Worm (Caenorhabditis elegans) whole organism, L2 larva: ENCODE measurements around the gene cyp-33C6.

Experiments
- fos-1 ChIP-seq: fragments of 150-350 bp; optimal IDR thresholded peaks from 2 replicates; lab custom pipeline; 2014; ENCODE audit warnings: missing biosample characterization, missing genetic modification characterization
- mdl-1 ChIP-seq, 2 experiments: fragments of 150-350 bp in 1 of 2; sonication (generic microtip) in 1 of 2; optimal IDR thresholded peaks; 2 replicates each; lab custom pipeline; 2017; ENCODE audit warnings: missing biosample characterization in 2 of 2, missing genetic modification characterization in 2 of 2
- nhr-11 ChIP-seq: fragments of 150-350 bp; optimal IDR thresholded peaks from 2 replicates; lab custom pipeline; 2014; ENCODE audit warnings: missing biosample characterization, missing genetic modification characterization
- nhr-12 ChIP-seq: fragments of 150-350 bp; optimal IDR thresholded peaks from 2 replicates; lab custom pipeline; 2014; ENCODE audit warnings: missing biosample characterization, missing genetic modification characterization
- nhr-237 ChIP-seq: fragments of 150-350 bp; optimal IDR thresholded peaks from 2 replicates; lab custom pipeline; 2014; ENCODE audit warnings: missing biosample characterization, missing genetic modification characterization
- nhr-25 ChIP-seq: fragments of 150-350 bp; sonication (generic microtip); optimal IDR thresholded peaks from 3 replicates; lab custom pipeline; 2014; ENCODE audit warnings: missing biosample characterization, missing genetic modification characterization
- snpc-4 ChIP-seq: fragments of 150-350 bp; optimal IDR thresholded peaks from 2 replicates; lab custom pipeline; 2014; ENCODE audit warnings: missing biosample characterization, missing genetic modification characterization
- unc-39 ChIP-seq: fragments of 150-350 bp; optimal IDR thresholded peaks from 2 replicates; lab custom pipeline; 2014; ENCODE audit warnings: missing biosample characterization, missing genetic modification characterization
- unc-55 ChIP-seq: fragments of 150-350 bp; sonication (generic microtip); optimal IDR thresholded peaks from 3 replicates; lab custom pipeline; 2014; ENCODE audit warnings: missing biosample characterization, missing genetic modification reagents, missing genetic modification characterization

ce11 chrV:2216927-2217326 is 32.3 kb downstream of the cyp-33C6 start:
- no peak for TF ChIP-seq nhr-12 (tag; lab: Kevin White, UChicago)
- TF ChIP-seq mdl-1 (tag; optimal IDR thresholded peaks at IDR 0.05; lab: Kevin White, UChicago): no peak
- no peak for TF ChIP-seq nhr-25 (tag; lab: Kevin White, UChicago)
- no peak for TF ChIP-seq unc-55 (GFP tag; lab: Kevin White, UChicago)
- no peak for TF ChIP-seq snpc-4 (tag; lab: Kevin White, UChicago)
- TF ChIP-seq fos-1 (tag; lab: Kevin White, UChicago): no peak
- no peak for TF ChIP-seq nhr-237 (tag; lab: Kevin White, UChicago)
- TF ChIP-seq nhr-11: no peak
- no peak for TF ChIP-seq unc-39
